Worm (Caenorhabditis elegans) whole organism, late embryonic: ENCODE results near the gene pnk-4.

Experiments
- C08G9.2 ChIP-seq: sonication (generic microtip); optimal IDR thresholded peaks from 2 replicates; lab custom pipeline; 2016; ENCODE audit warnings: mild to moderate bottlenecking, missing genetic modification characterization, moderate library complexity, missing compliant biosample characterization
- F13H6.1 ChIP-seq: sonication (generic microtip); optimal IDR thresholded peaks from 2 replicates; lab custom pipeline; 2016; ENCODE audit warnings: missing genetic modification characterization, missing compliant biosample characterization
- K02D7.2 ChIP-seq: sonication (generic microtip); optimal IDR thresholded peaks from 2 replicates; lab custom pipeline; 2017; ENCODE audit warnings: mild to moderate bottlenecking, missing genetic modification characterization, missing compliant biosample characterization
- K09A11.1 ChIP-seq: sonication (generic microtip); optimal IDR thresholded peaks from 2 replicates; lab custom pipeline; 2017; ENCODE audit warnings: antibody characterized with exemption, mild to moderate bottlenecking, missing genetic modification characterization, missing compliant biosample characterization; ENCODE audit not compliant: insufficient read depth
- T23F11.4 ChIP-seq: fragments of 200-800 bp; sonication (Bioruptor generic); optimal IDR thresholded peaks from 2 replicates; lab custom pipeline; 2018; ENCODE audit warnings: mild to moderate bottlenecking, missing genetic modification characterization, missing compliant biosample characterization
- Y22D7AL.16 ChIP-seq: sonication (generic microtip); optimal IDR thresholded peaks from 2 replicates; lab custom pipeline; 2016; ENCODE audit warnings: missing genetic modification characterization, missing compliant biosample characterization
- ama-1 ChIP-seq: fragments of 150-350 bp; optimal IDR thresholded peaks from 2 replicates; lab custom pipeline; 2014
- ceh-14 ChIP-seq: sonication (generic microtip); optimal IDR thresholded peaks from 2 replicates; lab custom pipeline; 2016; ENCODE audit warnings: missing genotype, missing genetic modification characterization, missing compliant biosample characterization
- ceh-18 ChIP-seq: sonication (generic microtip); optimal IDR thresholded peaks from 2 replicates; lab custom pipeline; 2016; ENCODE audit warnings: missing genetic modification characterization, missing compliant biosample characterization
- ceh-2 ChIP-seq: sonication (generic microtip); optimal IDR thresholded peaks from 2 replicates; lab custom pipeline; 2016; ENCODE audit warnings: missing genotype, missing genetic modification characterization, missing compliant biosample characterization
- ceh-22 ChIP-seq: sonication (generic microtip); optimal IDR thresholded peaks from 2 replicates; lab custom pipeline; 2017; ENCODE audit warnings: missing biosample characterization, missing genetic modification characterization
- ceh-34 ChIP-seq: sonication (generic microtip); optimal IDR thresholded peaks from 2 replicates; lab custom pipeline; 2016; ENCODE audit warnings: mild to moderate bottlenecking, missing genetic modification characterization, missing compliant biosample characterization
- ceh-45 ChIP-seq: fragments of 200-800 bp; sonication (Bioruptor generic); IDR thresholded peaks from 2 replicates; pipeline ENCODE4 v1.3.6; 2022; ENCODE audit warnings: missing genetic modification reagents, missing genetic modification characterization, missing compliant biosample characterization
- ceh-48 ChIP-seq: sonication (generic microtip); optimal IDR thresholded peaks from 2 replicates; lab custom pipeline; 2016; ENCODE audit warnings: missing genetic modification characterization, inconsistent platforms, missing compliant biosample characterization
- che-1 ChIP-seq: sonication (generic microtip); optimal IDR thresholded peaks from 2 replicates; lab custom pipeline; 2016; ENCODE audit warnings: mild to moderate bottlenecking, missing genetic modification characterization, missing compliant biosample characterization
- gmeb-2 ChIP-seq: sonication (generic microtip); optimal IDR thresholded peaks from 2 replicates; lab custom pipeline; 2016; ENCODE audit warnings: missing genetic modification characterization, inconsistent platforms, missing compliant biosample characterization
- hlh-13 ChIP-seq: fragments of 200-800 bp; sonication (Bioruptor generic); optimal IDR thresholded peaks from 2 replicates; lab custom pipeline; 2018; ENCODE audit warnings: mild to moderate bottlenecking, missing genetic modification characterization, missing compliant biosample characterization
- hlh-15 ChIP-seq: sonication (generic microtip); optimal IDR thresholded peaks from 2 replicates; lab custom pipeline; 2016; ENCODE audit warnings: missing genetic modification characterization, missing compliant biosample characterization
- hlh-8 ChIP-seq: sonication (generic microtip); optimal IDR thresholded peaks from 2 replicates; lab custom pipeline; 2016; ENCODE audit warnings: missing genotype, missing genetic modification characterization, missing compliant biosample characterization
- lin-11 ChIP-seq: fragments of 200-800 bp; sonication (Bioruptor generic); optimal IDR thresholded peaks from 2 replicates; lab custom pipeline; 2018; ENCODE audit warnings: mild to moderate bottlenecking, missing genetic modification characterization, missing compliant biosample characterization
- madf-2 ChIP-seq: sonication (generic microtip); optimal IDR thresholded peaks from 2 replicates; lab custom pipeline; 2017; ENCODE audit warnings: missing genetic modification characterization, missing compliant biosample characterization
- nhr-11 ChIP-seq: fragments of 150-350 bp; optimal IDR thresholded peaks from 2 replicates; lab custom pipeline; 2014; ENCODE audit warnings: missing biosample characterization, missing genetic modification characterization
- npax-4 ChIP-seq: sonication (generic microtip); optimal IDR thresholded peaks from 2 replicates; lab custom pipeline; 2016; ENCODE audit warnings: missing genetic modification characterization, missing compliant biosample characterization
- pag-3 ChIP-seq: sonication (generic microtip); optimal IDR thresholded peaks from 2 replicates; lab custom pipeline; 2016; ENCODE audit warnings: missing compliant biosample characterization, missing genetic modification characterization, borderline replicate concordance
- pat-9 ChIP-seq: fragments of 200-800 bp; sonication (Bioruptor generic); optimal IDR thresholded peaks from 2 replicates; lab custom pipeline; 2018; ENCODE audit warnings: mild to moderate bottlenecking, missing genetic modification characterization, moderate library complexity, missing compliant biosample characterization
- pha-2 ChIP-seq: sonication (generic microtip); optimal IDR thresholded peaks from 2 replicates; lab custom pipeline; 2017; ENCODE audit warnings: mild to moderate bottlenecking, missing genetic modification characterization, missing compliant biosample characterization
- pqm-1 ChIP-seq: sonication (generic microtip); optimal IDR thresholded peaks from 2 replicates; lab custom pipeline; 2016; ENCODE audit warnings: missing genetic modification characterization, missing compliant biosample characterization
- rnt-1 ChIP-seq: sonication (generic microtip); optimal IDR thresholded peaks from 2 replicates; lab custom pipeline; 2016; ENCODE audit warnings: missing genetic modification characterization, missing compliant biosample characterization
- sdc-2 ChIP-seq: sonication (generic microtip); optimal IDR thresholded peaks from 2 replicates; lab custom pipeline; 2016; ENCODE audit warnings: missing genotype, missing genetic modification characterization, missing compliant biosample characterization
- sox-2 ChIP-seq: fragments of 200-800 bp; sonication (Bioruptor generic); IDR thresholded peaks from 2 replicates; pipeline ENCODE4 v1.3.6; 2022; ENCODE audit warnings: missing genetic modification reagents, missing genetic modification characterization, missing compliant biosample characterization
- syd-9 ChIP-seq: sonication (generic microtip); optimal IDR thresholded peaks from 2 replicates; lab custom pipeline; 2016; ENCODE audit warnings: mild to moderate bottlenecking, missing genetic modification characterization, moderate library complexity, missing compliant biosample characterization
- tbx-2 ChIP-seq: sonication (generic microtip); optimal IDR thresholded peaks from 2 replicates; lab custom pipeline; 2016; ENCODE audit warnings: missing genetic modification characterization, missing compliant biosample characterization
- tbx-7 ChIP-seq: sonication (generic microtip); optimal IDR thresholded peaks from 2 replicates; lab custom pipeline; 2016; ENCODE audit warnings: missing genotype, missing genetic modification characterization, missing compliant biosample characterization
- unc-3 ChIP-seq, 2 experiments: fragments of 200-800 bp in 1 of 2; sonication (Bioruptor generic) in 1 of 2; sonication (generic microtip) in 1 of 2; conservative IDR thresholded peaks in 1 of 2; optimal IDR thresholded peaks in 1 of 2; 2 replicates each; pipeline versions ENCODE4 v1.3.6 to Lab custom; 2016 to 2022; ENCODE audit warnings: missing compliant biosample characterization in 2 of 2, missing genetic modification characterization in 2 of 2, missing genetic modification reagents in 1 of 2
- unc-86 ChIP-seq: sonication (generic microtip); optimal IDR thresholded peaks from 2 replicates; lab custom pipeline; 2016; ENCODE audit warnings: missing genetic modification characterization, missing compliant biosample characterization
- zip-5 ChIP-seq: sonication (generic microtip); optimal IDR thresholded peaks from 2 replicates; lab custom pipeline; 2016; ENCODE audit warnings: missing genetic modification characterization, missing compliant biosample characterization
- ztf-16 ChIP-seq: sonication (generic microtip); optimal IDR thresholded peaks from 2 replicates; lab custom pipeline; 2017; ENCODE audit warnings: missing genetic modification characterization, missing compliant biosample characterization

pnk-4 gene

DNA sequence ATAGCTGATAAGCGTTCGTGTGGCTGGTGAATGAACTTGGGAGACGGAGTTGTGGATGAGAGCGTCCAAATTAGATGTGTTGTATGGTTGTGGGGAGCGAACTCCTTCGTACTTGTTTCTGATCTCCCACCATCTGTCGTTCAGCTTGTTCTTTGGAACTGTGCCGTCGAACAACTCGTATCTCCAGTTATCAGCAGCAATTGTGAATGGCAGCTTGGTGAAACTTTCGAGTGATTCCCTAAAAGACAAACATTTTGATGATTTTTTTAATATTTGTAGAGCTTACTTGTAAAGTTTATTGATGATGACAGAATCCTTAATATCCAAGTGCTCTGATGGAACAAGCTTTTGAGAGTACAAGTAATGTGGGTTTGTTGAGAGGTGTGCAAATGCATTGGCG is 6.4 kb downstream of the pnk-4 start:
- TF ChIP-seq Y22D7AL.16 (tag; lab: Kevin White, UChicago) (no peak), nhr-11 (no peak), ztf-16 (tag; lab: Kevin White, UChicago) (no peak), npax-4 (tag; lab: Kevin White, UChicago) (no peak), ceh-22 (tag; lab: Kevin White, UChicago) (no peak), T23F11.4 (GFP tag; lab: Kevin White, UChicago) (no peak), zip-5 (tag; lab: Kevin White, UChicago) (no peak), hlh-15 (tag; lab: Kevin White, UChicago) (no peak), ama-1 (lab: Kevin White, UChicago) (no peak), sox-2 (no peak), madf-2 (tag; lab: Kevin White, UChicago) (no peak), unc-86 (tag; lab: Kevin White, UChicago) (no peak), gmeb-2 (tag; lab: Kevin White, UChicago) (no peak), rnt-1 (no peak), pqm-1 (no peak), pag-3 (tag; lab: Kevin White, UChicago) (no peak), K09A11.1 (tag; lab: Kevin White, UChicago) (no peak), pha-2 (no peak)
- TF ChIP-seq, all 69 proteins: peak for 0

DNA sequence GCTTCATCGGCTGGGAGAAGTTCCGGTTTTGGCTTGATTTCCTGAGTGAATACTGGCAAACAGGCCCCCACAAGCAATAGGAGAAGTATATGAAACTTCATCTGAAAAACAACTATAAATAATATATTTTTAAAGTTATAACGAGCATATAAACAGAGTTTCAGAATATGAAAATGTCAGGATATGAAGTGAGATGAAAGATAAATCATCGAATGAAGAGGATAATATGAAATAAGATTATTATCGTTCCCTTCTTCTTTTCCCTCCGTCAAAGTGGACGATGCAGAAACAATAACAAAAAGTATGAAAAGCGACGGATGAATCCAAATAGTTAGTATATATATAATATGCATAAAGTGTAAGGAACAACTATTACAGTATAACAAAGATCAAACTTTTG is 9.3 kb downstream of the pnk-4 start, which contains the start of gene acn-1:
Gene acn-1, minus strand, starts transcription at position 101 of the 400 bp plus-strand sequence.
- TF ChIP-seq ceh-45 (GFP tag; lab: Robert Waterston, UW) (no peak), lin-11 (tag; lab: Kevin White, UChicago) (no peak), pha-2 (no peak), hlh-13 (GFP tag; lab: Kevin White, UChicago) (no peak), pqm-1 (no peak), hlh-8 (no peak), ceh-22 (tag; lab: Kevin White, UChicago) (no peak), unc-3 (GFP tag; conservative IDR thresholded peaks at IDR 0.05; lab: Robert Waterston, UW) (no peak), unc-3 (tag; optimal IDR thresholded peaks at IDR 0.05; lab: Kevin White, UChicago) (no peak)

DNA sequence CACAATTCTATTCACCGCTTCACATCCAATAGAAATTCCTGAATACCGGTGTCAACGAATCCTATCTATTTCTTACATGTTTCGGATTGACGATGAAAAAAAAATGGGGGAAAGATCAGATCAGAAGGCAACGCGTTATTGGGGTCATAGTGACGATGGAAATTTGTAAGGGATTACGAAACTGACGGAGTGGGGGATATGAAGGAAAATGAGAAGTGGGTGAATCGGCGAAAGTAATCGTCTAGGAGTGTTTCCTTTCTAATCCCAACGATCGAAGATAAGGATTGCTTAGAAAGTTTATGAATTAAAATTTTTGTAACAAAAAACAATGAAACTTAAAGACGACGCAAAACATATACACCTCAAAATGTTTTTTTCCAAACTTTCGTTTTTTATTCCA is 11.3 kb downstream of the pnk-4 start:
- TF ChIP-seq ceh-48 (tag; lab: Kevin White, UChicago) = no peak
- TF ChIP-seq K02D7.2 (tag; lab: Kevin White, UChicago) = no peak
- no peak for TF ChIP-seq hlh-15 (tag; lab: Kevin White, UChicago)
- TF ChIP-seq sox-2 = no peak
- no peak for TF ChIP-seq F13H6.1 (tag; lab: Kevin White, UChicago)
- TF ChIP-seq tbx-2 (tag; lab: Kevin White, UChicago) = no peak
- TF ChIP-seq syd-9 = no peak
- no peak for TF ChIP-seq lin-11 (tag; lab: Kevin White, UChicago)

DNA sequence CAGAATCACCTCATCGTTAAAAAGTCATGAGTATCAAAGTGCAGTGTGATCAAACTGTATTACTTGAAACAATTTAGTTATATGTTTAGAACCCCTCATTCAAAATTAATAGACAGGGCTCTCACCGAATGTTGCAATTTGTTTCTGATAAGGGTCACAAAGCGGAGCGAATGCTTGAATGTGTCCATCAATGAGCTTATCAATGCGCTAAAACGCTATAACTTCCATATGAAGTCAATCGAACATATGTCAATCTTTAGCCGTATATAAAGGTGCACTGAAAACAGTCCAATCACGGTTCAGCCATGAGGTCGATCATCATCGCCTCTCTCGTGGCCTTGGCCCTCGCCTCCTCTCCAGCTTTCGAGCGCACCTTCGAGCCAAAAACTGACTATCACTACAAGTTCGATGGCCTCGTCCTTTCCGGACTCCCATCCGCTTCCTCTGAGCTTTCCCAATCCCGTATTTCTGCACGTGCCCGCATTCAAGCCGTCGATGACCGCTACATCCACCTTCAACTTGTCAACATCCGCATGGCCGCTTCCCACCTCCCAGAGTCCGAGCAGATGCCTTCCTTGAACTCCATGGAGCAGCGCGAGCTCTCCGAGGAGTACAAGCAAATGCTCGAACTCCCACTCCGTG is 13.2 kb downstream of the pnk-4 start, which contains the start of gene vit-2:
Gene vit-2, plus strand, starts transcription at position 305 of the 642 bp plus-strand sequence.
- TF ChIP-seq ceh-18 (tag; lab: Kevin White, UChicago) (no peak), pat-9 (tag; lab: Kevin White, UChicago) (no peak), sdc-2 (tag; lab: Kevin White, UChicago) (no peak), che-1 (no peak), ceh-2 (no peak), hlh-8 (no peak), nhr-11 (no peak), hlh-13 (GFP tag; lab: Kevin White, UChicago) (no peak), C08G9.2 (no peak), unc-3 (GFP tag; conservative IDR thresholded peaks at IDR 0.05; lab: Robert Waterston, UW) (no peak), unc-3 (tag; optimal IDR thresholded peaks at IDR 0.05; lab: Kevin White, UChicago) (no peak), ceh-14 (tag; lab: Kevin White, UChicago) (no peak), tbx-7 (tag; lab: Kevin White, UChicago) (no peak), syd-9 (no peak), ceh-34 (tag; lab: Kevin White, UChicago) (no peak), gmeb-2 (tag; lab: Kevin White, UChicago) (no peak)
